Worm (Caenorhabditis elegans) whole organism, young adult: ENCODE measurements around the gene pes-10.

ENCODE experiments used
- B0336.3 ChIP-seq: fragments of 200-800 bp; sonication (Bioruptor generic); IDR thresholded peaks from 2 replicates; pipeline ENCODE4 v1.3.6; 2022; ENCODE audit warnings: missing genetic modification characterization, missing compliant biosample characterization
- F10E7.11 ChIP-seq: sonication (generic microtip); optimal IDR thresholded peaks from 2 replicates; lab custom pipeline; 2017; ENCODE audit warnings: mild to moderate bottlenecking, missing genetic modification characterization, moderate library complexity, missing compliant biosample characterization
- F33H1.4 ChIP-seq: fragments of 200-800 bp; sonication (Bioruptor generic); IDR thresholded peaks from 2 replicates; pipeline ENCODE4 v1.3.6; 2022; ENCODE audit warnings: missing genetic modification reagents, missing genetic modification characterization, missing compliant biosample characterization
- F37B4.10 ChIP-seq: fragments of 200-800 bp; sonication (Bioruptor generic); IDR thresholded peaks from 2 replicates; pipeline ENCODE4 v1.3.6; 2022; ENCODE audit warnings: missing genetic modification characterization, missing compliant biosample characterization
- F49E8.2 ChIP-seq: sonication (generic microtip); optimal IDR thresholded peaks from 3 replicates; lab custom pipeline; 2017; ENCODE audit warnings: missing genetic modification characterization, mild to moderate bottlenecking, missing compliant biosample characterization, antibody characterized with exemption, moderate library complexity; ENCODE audit not compliant: insufficient read depth
- Y79H2A.3 ChIP-seq: fragments of 200-800 bp; sonication (Bioruptor generic); conservative IDR thresholded peaks from 2 replicates; pipeline ENCODE4 v1.3.6; 2022; ENCODE audit warnings: missing genetic modification reagents, missing genetic modification characterization, missing compliant biosample characterization
- Y95B8A.8 ChIP-seq: fragments of 200-800 bp; sonication (Bioruptor generic); IDR thresholded peaks from 2 replicates; pipeline ENCODE4 v1.3.6; 2022; ENCODE audit warnings: missing genetic modification reagents, missing genetic modification characterization, missing compliant biosample characterization
- akir-1 ChIP-seq: fragments of 200-800 bp; sonication (Bioruptor generic); optimal IDR thresholded peaks from 2 replicates; lab custom pipeline; 2018; ENCODE audit warnings: mild to moderate bottlenecking, missing genetic modification characterization, moderate library complexity, missing compliant biosample characterization
- ama-1 ChIP-seq, 3 experiments: fragments of 150-350 bp in 1 of 3; sonication (generic microtip) in 2 of 3; optimal IDR thresholded peaks; 2 replicates each; lab custom pipeline; 2014 to 2018; ENCODE audit warnings: missing biosample characterization in 2 of 3, missing genetic modification characterization in 2 of 3, missing genetic modification reagents in 2 of 3
- atf-7 ChIP-seq: sonication (generic microtip); optimal IDR thresholded peaks from 2 replicates; lab custom pipeline; 2017; ENCODE audit warnings: mild to moderate bottlenecking, missing genetic modification characterization, missing compliant biosample characterization
- attf-6 ChIP-seq: fragments of 200-800 bp; sonication (Bioruptor generic); IDR thresholded peaks from 2 replicates; pipeline ENCODE4 v1.3.6; 2022; ENCODE audit warnings: missing genetic modification reagents, missing genetic modification characterization, missing compliant biosample characterization
- cebp-1 ChIP-seq, 2 experiments: fragments of 200-800 bp in 1 of 2; sonication (Bioruptor generic) in 1 of 2; sonication (generic microtip) in 1 of 2; IDR thresholded peaks in 1 of 2; optimal IDR thresholded peaks in 1 of 2; 2 replicates each; pipeline versions ENCODE4 v1.3.6 to Lab custom; 2017 to 2022; ENCODE audit warnings: missing compliant biosample characterization in 2 of 2, missing genetic modification characterization in 2 of 2, mild to moderate bottlenecking in 1 of 2, missing genetic modification reagents in 1 of 2, moderate library complexity in 1 of 2
- ceh-40 ChIP-seq: fragments of 200-800 bp; sonication (Bioruptor generic); IDR thresholded peaks from 2 replicates; pipeline ENCODE4 v1.3.6; 2022; ENCODE audit warnings: missing genetic modification characterization, missing compliant biosample characterization
- ceh-58 ChIP-seq: fragments of 200-800 bp; sonication (Bioruptor generic); IDR thresholded peaks from 2 replicates; pipeline ENCODE4 v1.3.6; 2022; ENCODE audit warnings: missing genetic modification characterization, missing compliant biosample characterization
- die-1 ChIP-seq: sonication (generic microtip); optimal IDR thresholded peaks from 2 replicates; lab custom pipeline; 2016; ENCODE audit warnings: missing genotype, mild to moderate bottlenecking, missing genetic modification characterization, missing compliant biosample characterization
- dox-1 ChIP-seq: fragments of 200-800 bp; sonication (Bioruptor generic); IDR thresholded peaks from 2 replicates; pipeline ENCODE4 v1.3.6; 2022; ENCODE audit warnings: missing genetic modification reagents, missing genetic modification characterization, missing compliant biosample characterization
- dpl-1 ChIP-seq: fragments of 150-350 bp; optimal IDR thresholded peaks from 2 replicates; lab custom pipeline; 2014; ENCODE audit warnings: missing biosample characterization, missing genetic modification reagents, missing genetic modification characterization
- hlh-26 ChIP-seq: fragments of 200-800 bp; sonication (Bioruptor generic); conservative IDR thresholded peaks from 2 replicates; pipeline ENCODE4 v1.3.6; 2022; ENCODE audit warnings: missing genetic modification reagents, missing genetic modification characterization, missing compliant biosample characterization
- hmg-1.2 ChIP-seq: fragments of 200-800 bp; sonication (Bioruptor generic); IDR thresholded peaks from 2 replicates; pipeline ENCODE4 v1.3.6; 2022; ENCODE audit warnings: missing genetic modification reagents, missing genetic modification characterization, missing compliant biosample characterization
- hmg-20 ChIP-seq: fragments of 200-800 bp; sonication (Bioruptor generic); IDR thresholded peaks from 2 replicates; pipeline ENCODE4 v1.3.6; 2022; ENCODE audit warnings: missing genetic modification reagents, missing genetic modification characterization, missing compliant biosample characterization
- hsf-1 ChIP-seq: fragments of 200-800 bp; sonication (Bioruptor generic); IDR thresholded peaks from 2 replicates; pipeline ENCODE4 v1.3.6; 2022; ENCODE audit warnings: missing genetic modification reagents, missing genetic modification characterization, missing compliant biosample characterization
- lag-1 ChIP-seq: fragments of 200-800 bp; sonication (Bioruptor generic); IDR thresholded peaks from 2 replicates; pipeline ENCODE4 v1.3.6; 2022; ENCODE audit warnings: missing genetic modification reagents, missing genetic modification characterization, missing compliant biosample characterization
- let-607 ChIP-seq, 2 experiments: fragments of 200-800 bp in 1 of 2; sonication (Bioruptor generic) in 1 of 2; sonication (generic microtip) in 1 of 2; optimal IDR thresholded peaks; 2 replicates each; lab custom pipeline; 2016 to 2018; ENCODE audit warnings: mild to moderate bottlenecking in 2 of 2, missing compliant biosample characterization in 2 of 2, missing genetic modification characterization in 2 of 2, moderate library complexity in 2 of 2, missing genotype in 1 of 2
- lin-26 ChIP-seq: fragments of 200-800 bp; sonication (Bioruptor generic); IDR thresholded peaks from 2 replicates; pipeline ENCODE4 v1.3.6; 2022; ENCODE audit warnings: missing genetic modification reagents, missing genetic modification characterization, missing compliant biosample characterization
- lin-40 ChIP-seq: sonication (generic microtip); optimal IDR thresholded peaks from 2 replicates; lab custom pipeline; 2016; ENCODE audit warnings: missing genetic modification characterization, mild to moderate bottlenecking, missing compliant biosample characterization, missing genotype, missing genetic modification reagents
- lsy-27 ChIP-seq: sonication (generic microtip); optimal IDR thresholded peaks from 2 replicates; lab custom pipeline; 2017; ENCODE audit warnings: missing genetic modification characterization, mild to moderate bottlenecking, missing compliant biosample characterization, antibody characterized with exemption, missing genotype, borderline replicate concordance; ENCODE audit not compliant: insufficient read depth
- madf-10 ChIP-seq: sonication (generic microtip); optimal IDR thresholded peaks from 2 replicates; lab custom pipeline; 2016; ENCODE audit warnings: mild to moderate bottlenecking, missing genetic modification characterization, missing compliant biosample characterization
- mcd-1 ChIP-seq: fragments of 200-800 bp; sonication (Bioruptor generic); IDR thresholded peaks from 2 replicates; pipeline ENCODE4 v1.3.6; 2022; ENCODE audit warnings: missing genetic modification reagents, missing genetic modification characterization, missing compliant biosample characterization
- nhr-80 ChIP-seq: sonication (generic microtip); optimal IDR thresholded peaks from 2 replicates; lab custom pipeline; 2016; ENCODE audit warnings: missing genetic modification characterization, missing compliant biosample characterization
- pha-4 ChIP-seq: fragments of 150-350 bp; sonication (generic microtip); optimal IDR thresholded peaks from 2 replicates; lab custom pipeline; 2014; ENCODE audit warnings: missing biosample characterization, missing genetic modification reagents, missing genetic modification characterization
- repo-1 ChIP-seq: sonication (generic microtip); optimal IDR thresholded peaks from 2 replicates; lab custom pipeline; 2017; ENCODE audit warnings: mild to moderate bottlenecking, missing genetic modification characterization, missing compliant biosample characterization
- snpc-1.1 ChIP-seq: sonication (generic microtip); optimal IDR thresholded peaks from 2 replicates; lab custom pipeline; 2017; ENCODE audit warnings: missing genetic modification characterization, mild to moderate bottlenecking, missing compliant biosample characterization, antibody characterized with exemption, moderate library complexity, missing genotype, missing genetic modification reagents; ENCODE audit not compliant: insufficient read depth
- snpc-4 ChIP-seq, 5 experiments: fragments of 150-350 bp in 1 of 5; sonication (generic microtip) in 4 of 5; optimal IDR thresholded peaks; 2 replicates each; lab custom pipeline; 2014 to 2018; ENCODE audit warnings: missing genetic modification characterization in 5 of 5, missing biosample characterization in 3 of 5, antibody characterized with exemption in 2 of 5, mild to moderate bottlenecking in 2 of 5, missing compliant biosample characterization in 2 of 5, missing genotype in 2 of 5, moderate library complexity in 2 of 5, missing genetic modification reagents in 1 of 5
- zfh-2 ChIP-seq: fragments of 200-800 bp; sonication (Bioruptor generic); conservative IDR thresholded peaks from 2 replicates; pipeline ENCODE4 v1.3.6; 2022; ENCODE audit warnings: missing genetic modification reagents, missing genetic modification characterization, missing compliant biosample characterization
- zim-3 ChIP-seq: sonication (generic microtip); optimal IDR thresholded peaks from 2 replicates; lab custom pipeline; 2017; ENCODE audit warnings: mild to moderate bottlenecking, missing genetic modification characterization, moderate library complexity, missing compliant biosample characterization
- ztf-28 ChIP-seq: fragments of 200-800 bp; sonication (Bioruptor generic); IDR thresholded peaks from 2 replicates; pipeline ENCODE4 v1.3.6; 2022; ENCODE audit warnings: missing genetic modification reagents, missing genetic modification characterization, missing compliant biosample characterization
- ztf-3 ChIP-seq: fragments of 200-800 bp; sonication (Bioruptor generic); optimal IDR thresholded peaks from 2 replicates; lab custom pipeline; 2018; ENCODE audit warnings: mild to moderate bottlenecking, missing genetic modification characterization, missing compliant biosample characterization
- ztf-6 ChIP-seq: fragments of 200-800 bp; sonication (Bioruptor generic); IDR thresholded peaks from 2 replicates; pipeline ENCODE4 v1.3.6; 2022; ENCODE audit warnings: missing genetic modification reagents, missing genetic modification characterization, missing compliant biosample characterization

pes-10 gene

DNA sequence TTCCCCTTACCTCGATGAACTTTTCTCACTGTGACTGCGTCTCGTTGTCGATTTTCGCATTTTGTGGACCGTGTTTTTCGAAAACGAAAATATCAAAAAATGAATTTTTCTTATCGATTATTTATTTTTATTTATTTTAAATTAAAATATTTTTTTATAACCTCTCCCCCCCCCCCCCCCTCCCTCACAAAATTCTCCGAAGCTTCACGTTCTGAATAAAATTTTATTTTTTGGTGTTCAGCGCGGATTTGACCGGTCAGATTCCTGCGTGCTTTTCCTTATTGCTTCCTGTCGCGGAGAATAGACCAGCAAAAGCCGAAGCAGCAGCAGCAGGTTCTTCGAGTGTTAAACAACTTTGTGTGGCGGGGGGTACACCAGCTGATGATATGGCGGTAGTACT is 29.1 kb downstream of the pes-10 start, which contains the start of gene Y46G5A.22:
Gene Y46G5A.22, minus strand, starts transcription at position 101 of the 400 bp plus-strand sequence.
- no peak for TF ChIP-seq F33H1.4 (GFP tag; lab: Robert Waterston, UW)
- TF ChIP-seq madf-10: no peak
- TF ChIP-seq Y79H2A.3: no peak
- TF ChIP-seq ceh-58: no peak
- TF ChIP-seq snpc-1.1: no peak
- no peak for TF ChIP-seq pha-4 (tag; lab: Kevin White, UChicago)
- no peak for TF ChIP-seq F10E7.11
- TF ChIP-seq hlh-26 (GFP tag; lab: Robert Waterston, UW): no peak
- TF ChIP-seq let-607 (tag; optimal IDR thresholded peaks at IDR 0.05; lab: Kevin White, UChicago): no peak
- no peak for TF ChIP-seq lin-40

DNA sequence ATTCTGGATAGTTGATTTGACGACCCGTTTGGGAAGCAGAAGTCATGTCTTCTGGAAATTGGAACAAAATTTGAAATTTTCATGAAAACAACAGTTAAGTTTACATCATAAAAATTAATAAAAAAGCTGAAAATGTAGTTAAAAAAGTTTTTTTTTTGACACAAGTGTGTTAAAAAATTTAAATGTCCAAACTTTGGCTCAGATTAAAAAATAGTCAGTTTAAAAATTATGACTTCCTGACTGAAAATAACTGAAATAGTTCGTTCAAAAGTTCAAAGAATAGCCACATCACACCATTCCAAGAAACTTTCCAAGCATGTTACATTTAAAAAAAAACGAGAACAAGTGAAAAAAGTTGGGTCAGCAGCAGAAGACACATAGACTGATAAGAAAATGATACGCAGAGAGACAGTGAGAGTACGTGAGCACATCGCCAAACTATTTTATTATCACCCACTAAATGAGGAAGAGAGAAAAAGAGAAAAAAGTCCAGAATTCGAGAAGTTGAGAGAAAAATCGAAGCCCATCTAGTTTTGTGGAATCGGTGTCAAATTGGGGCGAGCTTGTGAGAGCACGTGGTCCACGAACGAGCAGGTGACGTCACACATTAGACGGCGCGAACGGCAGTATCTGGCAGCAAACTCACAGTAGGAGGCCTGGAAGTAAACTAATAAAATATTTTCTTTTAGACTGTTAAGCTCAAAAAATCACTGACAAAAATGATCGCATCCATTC is 31.1 kb downstream of the pes-10 start, which contains the start of gene acl-7:
Gene acl-7, minus strand, starts transcription at position 51 of the 735 bp plus-strand sequence.
- TF ChIP-seq hsf-1 (GFP tag; lab: Robert Waterston, UW) (no peak), zim-3 (tag; lab: Kevin White, UChicago) (no peak), attf-6 (GFP tag; lab: Robert Waterston, UW) (no peak), nhr-80 (peak; percentile 76), atf-7 (tag; lab: Kevin White, UChicago) (peak; percentile 23), ama-1 (optimal IDR thresholded peaks at IDR 0.05; lab: Kevin White, UChicago) (no peak), ama-1 (GFP tag; optimal IDR thresholded peaks at IDR 0.05; lab: Kevin White, UChicago) (no peak), ztf-28 (GFP tag; lab: Robert Waterston, UW) (no peak), cebp-1 (GFP tag; IDR thresholded peaks at IDR 0.05; lab: Robert Waterston, UW) (no peak), cebp-1 (tag; optimal IDR thresholded peaks at IDR 0.05; lab: Kevin White, UChicago) (no peak), dpl-1 (GFP tag; lab: Kevin White, UChicago) (no peak), die-1 (tag; lab: Kevin White, UChicago) (no peak), ceh-40 (GFP tag; lab: Robert Waterston, UW) (no peak), akir-1 (GFP tag; lab: Kevin White, UChicago) (no peak), lin-26 (no peak), Y95B8A.8 (GFP tag; lab: Robert Waterston, UW) (no peak), mcd-1 (GFP tag; lab: Robert Waterston, UW) (0 out of 2 replicates have a peak, but pooled peaks have one; percentile 27)

DNA sequence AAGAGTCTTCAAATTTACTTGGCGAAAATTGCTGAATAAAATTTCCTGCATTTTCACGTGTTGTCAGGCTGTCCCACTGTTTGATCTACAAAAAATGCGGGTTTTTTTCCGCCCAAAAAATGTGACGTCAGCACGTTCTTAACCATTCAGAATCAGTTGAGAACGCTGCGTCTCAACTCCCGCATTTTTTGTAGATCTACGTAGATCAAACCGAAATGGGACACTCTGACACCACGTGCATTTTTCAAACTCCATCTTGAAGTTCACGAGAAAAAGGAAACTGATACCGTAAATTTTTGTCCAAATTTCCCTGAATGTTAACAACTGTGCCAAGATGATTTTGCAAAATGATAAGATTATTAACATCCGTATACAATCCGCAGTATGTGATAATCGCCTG is 34.4 kb downstream of the pes-10 start:
- TF ChIP-seq F37B4.10 (GFP tag; lab: Robert Waterston, UW) (no peak), lsy-27 (tag; lab: Kevin White, UChicago) (no peak), B0336.3 (no peak), madf-10 (no peak), ztf-6 (no peak), F49E8.2 (tag; lab: Kevin White, UChicago) (no peak), snpc-4 (GFP tag; optimal IDR thresholded peaks at IDR 0.05; lab: Kevin White, UChicago) (no peak), snpc-4 (tag; optimal IDR thresholded peaks at IDR 0.05; lab: Kevin White, UChicago) (no peak), hmg-20 (GFP tag; lab: Robert Waterston, UW) (no peak), zfh-2 (no peak), Y79H2A.3 (no peak), lin-40 (no peak), F33H1.4 (GFP tag; lab: Robert Waterston, UW) (no peak), dox-1 (GFP tag; lab: Robert Waterston, UW) (no peak), lag-1 (no peak), hmg-1.2 (GFP tag; lab: Robert Waterston, UW) (no peak), repo-1 (tag; lab: Kevin White, UChicago) (no peak), ztf-3 (GFP tag; lab: Kevin White, UChicago) (no peak)
